Worm (Caenorhabditis elegans) whole organism, L1 larva: Measurements from ENCODE around the gene M04B2.2.
A peak's percentile ranks its signal among the peaks of the same experiment; 100 is the strongest.

Experiments used
- blmp-1 ChIP-seq: fragments of 150-350 bp; optimal IDR thresholded peaks from 2 replicates; lab custom pipeline; 2014; ENCODE audit warnings: missing biosample characterization, missing genetic modification characterization
- jun-1 ChIP-seq: fragments of 150-350 bp; optimal IDR thresholded peaks from 2 replicates; lab custom pipeline; 2014; ENCODE audit warnings: missing biosample characterization, missing genetic modification reagents, missing genetic modification characterization
- nhr-11 ChIP-seq: fragments of 150-350 bp; optimal IDR thresholded peaks from 2 replicates; lab custom pipeline; 2014; ENCODE audit warnings: missing biosample characterization, missing genetic modification characterization
- snpc-4 ChIP-seq: fragments of 150-350 bp; optimal IDR thresholded peaks from 2 replicates; lab custom pipeline; 2014; ENCODE audit warnings: missing biosample characterization, missing genetic modification characterization
- ztf-4 ChIP-seq: fragments of 150-350 bp; optimal IDR thresholded peaks from 2 replicates; lab custom pipeline; 2014; ENCODE audit warnings: missing biosample characterization, missing genetic modification characterization

- TF ChIP-seq blmp-1 (tag; lab: Kevin White, UChicago) (peak; percentile 55), snpc-4 (tag; lab: Kevin White, UChicago) (peak; percentile 3), ztf-4 (tag; lab: Kevin White, UChicago) (peak; percentile 74), nhr-11 (tag; lab: Kevin White, UChicago) (no peak), jun-1 (tag; lab: Kevin White, UChicago) (peak; percentile 25)
These were observed 38.1 kb upstream of the M04B2.2 start for ce11 chrIV:11489610-11490339.
